Fruit fly (Drosophila melanogaster) S2 (cell line): Measurements from ENCODE around the gene Lamtor5.

Experiments used
- CG8478 ChIP-seq: fragments of >200 bp; optimal IDR thresholded peaks from 2 replicates; lab custom pipeline; 2018
- CTCF ChIP-seq, 2 experiments: fragments of >200 bp; optimal IDR thresholded peaks; 2 replicates each; lab custom pipeline; 2018

Gene Lamtor5

DNA sequence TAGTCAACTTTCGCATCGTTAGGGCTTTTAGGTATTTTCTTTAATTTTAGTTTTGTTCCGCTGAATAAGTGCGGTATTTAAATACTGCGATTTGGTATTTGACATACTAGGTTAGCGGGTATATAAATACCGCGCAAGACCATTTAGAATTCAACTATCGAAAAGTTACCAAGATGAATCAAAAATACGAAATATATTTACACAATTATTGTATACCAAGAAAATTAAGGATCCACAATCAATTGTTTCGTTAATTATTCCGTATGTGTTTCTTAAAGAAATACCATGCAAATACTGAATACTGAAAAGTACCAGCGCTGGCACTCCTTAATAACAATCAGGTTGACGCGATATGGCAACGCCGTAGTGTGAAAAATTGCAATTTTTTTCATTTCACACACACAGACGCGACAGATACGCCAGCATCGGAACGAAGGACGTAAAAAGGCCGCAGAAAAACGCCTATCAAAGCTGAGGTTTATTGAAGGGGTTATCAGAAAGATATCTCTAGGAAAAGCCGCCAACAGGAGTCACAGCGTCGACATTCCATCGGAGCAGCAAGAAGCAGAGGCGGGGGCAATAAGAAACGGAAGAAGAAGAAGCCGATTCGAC lies 14.8 kb upstream of the Lamtor5 start, which contains the start of the genes Pgam5 and Vps26:
Gene Pgam5 (minus strand): TSS at position 51 of the 612 bp plus-strand sequence.
Gene Vps26 (plus strand): TSS at position 339 of the 612 bp plus-strand sequence.
- TF ChIP-seq CTCF (optimal IDR thresholded peaks at IDR 0.05; lab: Kevin White, UChicago), result no peak
- no peak for TF ChIP-seq CG8478 (lab: Kevin White, UChicago)

DNA sequence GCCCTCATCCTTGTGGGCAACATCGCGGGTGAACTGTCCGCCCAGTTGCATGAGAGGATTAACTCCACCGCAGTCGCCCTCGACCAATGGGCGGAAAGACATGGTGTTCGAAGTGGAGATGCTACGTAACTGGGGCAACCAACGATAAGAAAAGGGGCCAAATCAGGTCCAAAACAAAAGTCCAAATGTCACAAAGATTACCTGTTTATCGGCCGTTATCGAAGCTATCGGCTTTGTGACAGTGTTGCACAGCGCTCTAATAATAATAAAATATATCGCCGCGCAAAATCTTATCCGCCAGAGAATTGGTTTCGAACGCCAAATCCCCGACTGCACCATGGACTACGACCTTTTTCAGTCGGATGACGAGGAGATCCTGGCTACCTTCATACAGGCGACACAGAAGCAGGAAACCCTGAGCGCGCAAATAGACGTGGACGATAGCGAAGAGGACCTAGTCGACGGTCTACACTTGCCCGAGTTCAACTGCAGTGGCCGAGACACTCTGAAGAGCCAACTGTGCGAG lies 9.9 kb upstream of the Lamtor5 start, which contains the start of the genes CG14803 and Pex5:
Gene CG14803 (plus strand): TSS at position 285 of the 526 bp plus-strand sequence.
Gene Pex5 (minus strand): TSS at position 476 of the 526 bp plus-strand sequence.
- TF ChIP-seq CG8478 (lab: Kevin White, UChicago), result no peak
- TF ChIP-seq CTCF (optimal IDR thresholded peaks at IDR 0.05; lab: Kevin White, UChicago), result no peak

DNA sequence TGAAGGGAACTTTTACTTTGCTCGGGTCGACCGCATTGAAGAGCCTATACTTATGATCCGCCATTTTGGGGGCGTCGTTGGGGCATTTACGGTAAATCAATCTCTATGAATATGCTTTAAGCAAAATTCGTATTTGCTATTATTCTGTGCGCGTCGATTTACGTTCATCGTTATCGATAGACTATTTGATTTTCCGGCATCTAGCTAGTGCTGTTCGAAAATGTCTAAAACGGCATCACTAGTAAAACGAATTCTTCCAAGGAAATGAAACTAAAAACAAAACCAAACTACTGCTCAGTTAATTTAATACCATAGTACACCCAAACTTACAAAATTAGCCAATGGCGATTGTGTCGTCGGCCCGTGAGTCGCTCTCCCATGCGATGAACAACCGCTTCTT lies 6.9 kb upstream of the Lamtor5 start, which contains the start of the genes Gcna and MED18:
Gene Gcna (minus strand): TSS at position 163 of the 400 bp plus-strand sequence.
Gene MED18 (plus strand): TSS at position 237 of the 400 bp plus-strand sequence.
- TF ChIP-seq CG8478 (lab: Kevin White, UChicago) (no peak), CTCF (optimal IDR thresholded peaks at IDR 0.05; lab: Kevin White, UChicago) (no peak)

- TF ChIP-seq CG8478 (lab: Kevin White, UChicago) (no peak), CTCF (optimal IDR thresholded peaks at IDR 0.05; lab: Kevin White, UChicago) (no peak)
These were observed 2.9 kb upstream of the Lamtor5 start, which contains the start of gene deltaCOP for dm6 chrX:1861620-1862184. deltaCOP (minus strand) TSS chrX:1861790.

- TF ChIP-seq CG8478 (lab: Kevin White, UChicago), result no peak
- no peak for TF ChIP-seq CTCF (optimal IDR thresholded peaks at IDR 0.05; lab: Kevin White, UChicago)
These were observed 2.2 kb downstream of the Lamtor5 start for dm6 chrX:1856605-1857004.

- TF ChIP-seq CG8478 (lab: Kevin White, UChicago), result no peak
- TF ChIP-seq CTCF (optimal IDR thresholded peaks at IDR 0.05; lab: Kevin White, UChicago), result no peak
These were observed 3.9 kb downstream of the Lamtor5 start for dm6 chrX:1854873-1855272.

dm6 chrX:1854070-1854469 lies 4.7 kb downstream of the Lamtor5 start:
- TF ChIP-seq CG8478 (lab: Kevin White, UChicago) (no peak), CTCF (optimal IDR thresholded peaks at IDR 0.05; lab: Kevin White, UChicago) (no peak)

DNA sequence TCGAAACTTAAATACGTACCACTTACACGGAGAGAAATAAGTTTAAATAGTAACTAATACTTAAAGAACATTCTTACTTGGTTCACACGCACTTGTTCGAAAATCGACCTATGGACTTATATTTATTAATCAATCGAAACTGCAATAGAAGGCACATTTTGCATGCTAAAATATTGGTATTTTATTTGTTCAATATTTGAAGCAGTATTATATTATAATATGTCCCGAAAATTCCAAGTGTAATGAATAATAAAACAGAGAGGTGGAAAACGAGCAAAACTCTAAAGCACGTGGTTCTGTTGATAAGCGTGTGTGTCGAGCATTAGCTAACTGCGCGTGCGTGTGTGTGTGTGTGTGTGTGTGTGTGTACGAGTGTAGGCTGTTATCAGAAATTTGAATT lies 8.9 kb downstream of the Lamtor5 start:
- TF ChIP-seq CG8478 (lab: Kevin White, UChicago), result no peak
- TF ChIP-seq CTCF (optimal IDR thresholded peaks at IDR 0.05; lab: Kevin White, UChicago), result no peak

DNA sequence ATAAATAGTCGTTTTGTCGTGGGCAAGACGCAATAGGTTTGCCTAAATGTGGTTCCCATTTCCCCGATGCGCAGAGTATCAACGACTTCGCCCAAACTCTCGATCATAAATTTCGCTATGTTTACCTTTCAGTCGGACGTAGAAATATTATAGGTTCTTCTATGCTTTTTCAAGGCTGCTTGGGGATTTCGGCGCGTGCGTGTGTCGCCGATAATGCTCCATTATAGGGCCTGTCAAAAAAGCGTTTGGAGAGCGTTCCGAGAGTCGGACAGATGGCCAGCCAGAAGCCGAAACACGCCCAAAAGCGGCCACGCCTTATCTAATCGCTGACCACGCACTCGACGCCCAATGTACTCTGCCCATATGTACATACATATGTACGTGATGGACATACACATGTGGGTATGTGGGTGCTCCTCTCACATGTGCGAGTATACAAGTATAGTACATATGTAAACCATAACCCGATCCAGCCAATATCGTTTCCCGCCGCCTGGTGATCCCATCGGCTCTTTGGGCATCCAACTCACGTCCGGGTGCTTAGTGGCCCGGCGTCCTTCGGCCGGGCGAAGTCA lies 10.1 kb downstream of the Lamtor5 start:
- TF ChIP-seq CG8478 (lab: Kevin White, UChicago) (no peak), CTCF (optimal IDR thresholded peaks at IDR 0.05; lab: Kevin White, UChicago) (no peak)

DNA sequence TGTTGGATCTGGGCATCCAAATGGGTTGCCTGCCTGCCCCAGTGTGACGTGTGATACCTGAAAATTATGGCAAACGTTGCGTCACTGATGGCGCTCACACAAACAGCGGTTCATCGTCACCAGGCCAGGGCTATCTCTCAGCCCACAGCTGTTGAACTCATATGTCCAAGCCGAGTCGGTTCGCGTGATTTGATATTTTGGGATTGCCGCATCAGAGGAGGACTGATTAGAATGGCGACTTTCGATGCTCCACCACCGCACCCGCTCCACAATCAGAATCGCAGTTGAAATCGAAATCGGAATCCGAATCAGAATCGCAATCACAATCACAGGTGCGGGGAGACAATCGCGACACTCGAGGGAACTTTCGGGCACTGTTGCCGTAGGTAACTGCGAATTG lies 11.0 kb downstream of the Lamtor5 start:
- TF ChIP-seq CTCF (optimal IDR thresholded peaks at IDR 0.05; lab: Kevin White, UChicago), result no peak
- TF ChIP-seq CG8478 (lab: Kevin White, UChicago), result no peak

DNA sequence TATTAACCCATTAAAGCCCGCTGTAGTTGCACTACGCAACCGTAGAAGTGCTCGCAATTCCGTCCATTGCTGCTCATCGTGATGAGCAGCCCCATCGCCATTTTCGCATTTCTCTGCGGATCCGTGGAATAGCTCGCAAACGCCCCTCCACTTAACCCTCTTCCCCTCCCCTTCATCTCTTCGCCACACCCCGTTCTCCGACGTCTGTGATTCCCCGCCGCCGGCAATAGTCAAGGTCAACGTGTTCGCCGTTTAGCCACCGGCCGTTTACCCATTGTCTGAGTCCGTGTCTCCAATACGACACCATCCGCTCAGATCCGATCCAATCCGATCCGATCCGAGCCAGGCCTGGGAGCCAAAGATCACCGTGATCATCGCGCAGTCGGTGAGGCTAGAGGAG lies 12.4 kb downstream of the Lamtor5 start:
- TF ChIP-seq CG8478 (lab: Kevin White, UChicago) (no peak), CTCF (optimal IDR thresholded peaks at IDR 0.05; lab: Kevin White, UChicago) (no peak)

- no peak for TF ChIP-seq CTCF (optimal IDR thresholded peaks at IDR 0.05; lab: Kevin White, UChicago)
- no peak for TF ChIP-seq CG8478 (lab: Kevin White, UChicago)
These were observed 13.3 kb downstream of the Lamtor5 start for dm6 chrX:1845413-1845951.

- TF ChIP-seq CTCF (optimal IDR thresholded peaks at IDR 0.05; lab: Kevin White, UChicago) (no peak), CG8478 (lab: Kevin White, UChicago) (no peak)
These were observed 15.9 kb downstream of the Lamtor5 start for dm6 chrX:1842875-1843274.

DNA sequence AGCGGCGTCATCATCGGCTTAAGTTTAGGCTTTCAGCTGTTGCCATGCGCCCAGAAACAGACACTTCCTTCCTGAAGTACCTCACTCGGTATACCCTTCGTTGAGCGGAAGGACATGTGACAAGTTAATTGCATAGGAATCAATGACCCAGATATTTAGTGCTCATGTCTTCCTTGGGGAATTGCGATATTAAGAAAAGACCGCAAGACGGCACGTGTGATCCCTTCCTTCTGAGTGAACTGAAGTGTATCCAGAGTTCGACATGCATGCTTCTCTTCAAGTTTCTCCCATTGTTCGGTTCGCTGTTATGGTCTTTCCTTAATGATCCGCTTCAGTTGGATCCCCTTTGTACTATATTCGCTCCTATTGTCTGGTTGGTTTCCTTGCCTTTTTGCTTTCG lies 18.3 kb downstream of the Lamtor5 start:
- TF ChIP-seq CG8478 (lab: Kevin White, UChicago), result no peak
- TF ChIP-seq CTCF (optimal IDR thresholded peaks at IDR 0.05; lab: Kevin White, UChicago), result no peak
